Worm (Caenorhabditis elegans) whole organism, L2 larva: ENCODE measurements around the gene fars-3.

Experiments
- alr-1 ChIP-seq: fragments of 150-350 bp; optimal IDR thresholded peaks from 2 replicates; lab custom pipeline; 2014; ENCODE audit warnings: missing biosample characterization, missing genetic modification characterization
- aly-2 ChIP-seq: fragments of 150-350 bp; optimal IDR thresholded peaks from 2 replicates; lab custom pipeline; 2014; ENCODE audit warnings: missing biosample characterization, missing genetic modification characterization
- ceh-82 ChIP-seq: fragments of 150-350 bp; optimal IDR thresholded peaks from 2 replicates; lab custom pipeline; 2014; ENCODE audit warnings: missing biosample characterization, missing genetic modification characterization
- elt-3 ChIP-seq: sonication (generic microtip); optimal IDR thresholded peaks from 2 replicates; lab custom pipeline; 2017; ENCODE audit warnings: missing biosample characterization, missing genetic modification characterization
- mab-5 ChIP-seq: fragments of 150-350 bp; optimal IDR thresholded peaks from 2 replicates; lab custom pipeline; 2014; ENCODE audit warnings: missing biosample characterization, missing genetic modification characterization
- sma-3 ChIP-seq: sonication (generic microtip); optimal IDR thresholded peaks from 2 replicates; lab custom pipeline; 2016; ENCODE audit warnings: missing genetic modification reagents, missing genetic modification characterization, missing compliant biosample characterization
- snpc-4 ChIP-seq: fragments of 150-350 bp; optimal IDR thresholded peaks from 2 replicates; lab custom pipeline; 2014; ENCODE audit warnings: missing biosample characterization, missing genetic modification characterization
- ztf-11 ChIP-seq: sonication (generic microtip); optimal IDR thresholded peaks from 2 replicates; lab custom pipeline; 2017; ENCODE audit warnings: missing biosample characterization, missing genetic modification characterization

- no peak for TF ChIP-seq alr-1 (tag; lab: Kevin White, UChicago)
- TF ChIP-seq mab-5, result no peak
- no peak for TF ChIP-seq elt-3
- TF ChIP-seq sma-3 (GFP tag; lab: Kevin White, UChicago), result no peak
- no peak for TF ChIP-seq snpc-4 (tag; lab: Kevin White, UChicago)
- TF ChIP-seq ztf-11 (tag; lab: Kevin White, UChicago), result no peak
- TF ChIP-seq aly-2 (tag; lab: Kevin White, UChicago), result no peak
- TF ChIP-seq ceh-82 (tag; lab: Kevin White, UChicago), result no peak
Observed at ce11 chrII:8514729-8515128, 50.1 kb downstream of the fars-3 start, which contains the start of gene ctg-2.
